Worm (Caenorhabditis elegans): ENCODE results near the gene arrd-5.

- no peak for TF ChIP-seq ztf-23 (GFP tag; IDR thresholded peaks at IDR 0.05)
- TF ChIP-seq flt-1 (GFP tag; IDR thresholded peaks at IDR 0.05): no peak
- TF ChIP-seq klf-2 (GFP tag; conservative IDR thresholded peaks at IDR 0.05): no peak
These were observed at the start of gene arrd-5 for ce11 chrII:9834921-9835320.
